Worm (Caenorhabditis elegans) whole organism, young adult: ENCODE results near the gene tctn-1.

Experiments used
- B0035.1 ChIP-seq: sonication (generic microtip); optimal IDR thresholded peaks from 2 replicates; lab custom pipeline; 2016; ENCODE audit warnings: missing genetic modification characterization, mild to moderate bottlenecking, missing compliant biosample characterization, missing genotype, missing genetic modification reagents
- B0261.1 ChIP-seq: sonication (generic microtip); optimal IDR thresholded peaks from 2 replicates; lab custom pipeline; 2016; ENCODE audit warnings: mild to moderate bottlenecking, missing genetic modification characterization, moderate library complexity, missing compliant biosample characterization
- B0336.3 ChIP-seq: fragments of 200-800 bp; sonication (Bioruptor generic); IDR thresholded peaks from 2 replicates; pipeline ENCODE4 v1.3.6; 2022; ENCODE audit warnings: missing genetic modification characterization, missing compliant biosample characterization
- C17E4.6 ChIP-seq: fragments of 200-800 bp; sonication (Bioruptor generic); IDR thresholded peaks from 2 replicates; pipeline ENCODE4 v1.3.6; 2022; ENCODE audit warnings: missing genetic modification reagents, missing genetic modification characterization, missing compliant biosample characterization
- D2030.7 ChIP-seq: fragments of 200-800 bp; sonication (Bioruptor generic); IDR thresholded peaks from 2 replicates; pipeline ENCODE4 v1.3.6; 2022; ENCODE audit warnings: missing genetic modification reagents, missing genetic modification characterization, missing compliant biosample characterization
- F10E7.11 ChIP-seq: sonication (generic microtip); optimal IDR thresholded peaks from 2 replicates; lab custom pipeline; 2017; ENCODE audit warnings: mild to moderate bottlenecking, missing genetic modification characterization, moderate library complexity, missing compliant biosample characterization
- F49E8.2 ChIP-seq: sonication (generic microtip); optimal IDR thresholded peaks from 3 replicates; lab custom pipeline; 2017; ENCODE audit warnings: missing genetic modification characterization, mild to moderate bottlenecking, missing compliant biosample characterization, antibody characterized with exemption, moderate library complexity; ENCODE audit not compliant: insufficient read depth
- F55B11.4 ChIP-seq: sonication (generic microtip); optimal IDR thresholded peaks from 2 replicates; lab custom pipeline; 2016; ENCODE audit warnings: missing compliant biosample characterization, missing genetic modification characterization, borderline replicate concordance; ENCODE audit not compliant: insufficient read depth
- F57C9.4 ChIP-seq: sonication (generic microtip); optimal IDR thresholded peaks from 2 replicates; lab custom pipeline; 2017; ENCODE audit warnings: mild to moderate bottlenecking, missing genetic modification characterization, missing compliant biosample characterization
- K11D2.4 ChIP-seq: fragments of 200-800 bp; sonication (Bioruptor generic); IDR thresholded peaks from 2 replicates; pipeline ENCODE4 v1.3.6; 2022; ENCODE audit warnings: missing genetic modification reagents, missing genetic modification characterization, missing compliant biosample characterization
- T26A5.8 ChIP-seq: sonication (generic microtip); optimal IDR thresholded peaks from 2 replicates; lab custom pipeline; 2016; ENCODE audit warnings: missing genetic modification characterization, missing compliant biosample characterization
- Y53G8AR.9 ChIP-seq: fragments of 200-800 bp; sonication (Bioruptor generic); conservative IDR thresholded peaks from 2 replicates; pipeline ENCODE4 v1.3.6; 2022; ENCODE audit warnings: missing genetic modification reagents, missing genetic modification characterization, missing compliant biosample characterization
- Y79H2A.3 ChIP-seq: fragments of 200-800 bp; sonication (Bioruptor generic); conservative IDR thresholded peaks from 2 replicates; pipeline ENCODE4 v1.3.6; 2022; ENCODE audit warnings: missing genetic modification reagents, missing genetic modification characterization, missing compliant biosample characterization
- aptf-3 ChIP-seq: fragments of 200-800 bp; sonication (Bioruptor generic); IDR thresholded peaks from 2 replicates; pipeline ENCODE4 v1.3.6; 2022; ENCODE audit warnings: missing genetic modification characterization, missing compliant biosample characterization
- athp-1 ChIP-seq: sonication (generic microtip); optimal IDR thresholded peaks from 2 replicates; lab custom pipeline; 2017; ENCODE audit warnings: mild to moderate bottlenecking, missing genetic modification characterization, missing compliant biosample characterization
- attf-5 ChIP-seq: fragments of 200-800 bp; sonication (Bioruptor generic); optimal IDR thresholded peaks from 2 replicates; lab custom pipeline; 2018; ENCODE audit warnings: mild to moderate bottlenecking, missing genetic modification characterization, missing compliant biosample characterization
- attf-6 ChIP-seq: fragments of 200-800 bp; sonication (Bioruptor generic); IDR thresholded peaks from 2 replicates; pipeline ENCODE4 v1.3.6; 2022; ENCODE audit warnings: missing genetic modification reagents, missing genetic modification characterization, missing compliant biosample characterization
- bed-1 ChIP-seq: fragments of 200-800 bp; sonication (Bioruptor generic); IDR thresholded peaks from 2 replicates; pipeline ENCODE4 v1.3.6; 2022; ENCODE audit warnings: missing genetic modification reagents, missing genetic modification characterization, missing compliant biosample characterization
- cebp-1 ChIP-seq, 2 experiments: fragments of 200-800 bp in 1 of 2; sonication (Bioruptor generic) in 1 of 2; sonication (generic microtip) in 1 of 2; IDR thresholded peaks in 1 of 2; optimal IDR thresholded peaks in 1 of 2; 2 replicates each; pipeline versions ENCODE4 v1.3.6 to Lab custom; 2017 to 2022; ENCODE audit warnings: missing compliant biosample characterization in 2 of 2, missing genetic modification characterization in 2 of 2, mild to moderate bottlenecking in 1 of 2, missing genetic modification reagents in 1 of 2, moderate library complexity in 1 of 2
- ceh-100 ChIP-seq: fragments of 200-800 bp; sonication (Bioruptor generic); IDR thresholded peaks from 2 replicates; pipeline ENCODE4 v1.3.6; 2022; ENCODE audit warnings: missing genetic modification reagents, missing genetic modification characterization, missing compliant biosample characterization
- ceh-40 ChIP-seq: fragments of 200-800 bp; sonication (Bioruptor generic); IDR thresholded peaks from 2 replicates; pipeline ENCODE4 v1.3.6; 2022; ENCODE audit warnings: missing genetic modification characterization, missing compliant biosample characterization
- ceh-58 ChIP-seq: fragments of 200-800 bp; sonication (Bioruptor generic); IDR thresholded peaks from 2 replicates; pipeline ENCODE4 v1.3.6; 2022; ENCODE audit warnings: missing genetic modification characterization, missing compliant biosample characterization
- dpl-1 ChIP-seq: fragments of 150-350 bp; optimal IDR thresholded peaks from 2 replicates; lab custom pipeline; 2014; ENCODE audit warnings: missing biosample characterization, missing genetic modification reagents, missing genetic modification characterization
- egl-44 ChIP-seq: fragments of 200-800 bp; sonication (Bioruptor generic); IDR thresholded peaks from 2 replicates; pipeline ENCODE4 v1.3.6; 2022; ENCODE audit warnings: missing genetic modification reagents, missing genetic modification characterization, missing compliant biosample characterization
- egrh-3 ChIP-seq: fragments of 200-800 bp; sonication (Bioruptor generic); IDR thresholded peaks from 2 replicates; pipeline ENCODE4 v1.3.6; 2022; ENCODE audit warnings: missing genetic modification reagents, missing genetic modification characterization, missing compliant biosample characterization
- ets-4 ChIP-seq: fragments of 200-800 bp; sonication (Bioruptor generic); optimal IDR thresholded peaks from 2 replicates; lab custom pipeline; 2018; ENCODE audit warnings: mild to moderate bottlenecking, missing genetic modification characterization, missing compliant biosample characterization
- hsf-1 ChIP-seq: fragments of 200-800 bp; sonication (Bioruptor generic); IDR thresholded peaks from 2 replicates; pipeline ENCODE4 v1.3.6; 2022; ENCODE audit warnings: missing genetic modification reagents, missing genetic modification characterization, missing compliant biosample characterization
- let-607 ChIP-seq, 2 experiments: fragments of 200-800 bp in 1 of 2; sonication (Bioruptor generic) in 1 of 2; sonication (generic microtip) in 1 of 2; optimal IDR thresholded peaks; 2 replicates each; lab custom pipeline; 2016 to 2018; ENCODE audit warnings: mild to moderate bottlenecking in 2 of 2, missing compliant biosample characterization in 2 of 2, missing genetic modification characterization in 2 of 2, moderate library complexity in 2 of 2, missing genotype in 1 of 2
- lin-35 ChIP-seq, 3 experiments: fragments of 150-350 bp in 2 of 3; sonication (generic microtip) in 1 of 3; optimal IDR thresholded peaks; 2 replicates each; lab custom pipeline; 2014 to 2018; ENCODE audit warnings: missing biosample characterization in 3 of 3, missing genetic modification characterization in 3 of 3, missing genetic modification reagents in 3 of 3
- lin-40 ChIP-seq: sonication (generic microtip); optimal IDR thresholded peaks from 2 replicates; lab custom pipeline; 2016; ENCODE audit warnings: missing genetic modification characterization, mild to moderate bottlenecking, missing compliant biosample characterization, missing genotype, missing genetic modification reagents
- madf-8 ChIP-seq: fragments of 200-800 bp; sonication (Bioruptor generic); conservative IDR thresholded peaks from 2 replicates; pipeline ENCODE4 v1.3.6; 2022; ENCODE audit warnings: missing genetic modification reagents, missing genetic modification characterization, missing compliant biosample characterization
- mcd-1 ChIP-seq: fragments of 200-800 bp; sonication (Bioruptor generic); IDR thresholded peaks from 2 replicates; pipeline ENCODE4 v1.3.6; 2022; ENCODE audit warnings: missing genetic modification reagents, missing genetic modification characterization, missing compliant biosample characterization
- mel-28 ChIP-seq: sonication (generic microtip); optimal IDR thresholded peaks from 2 replicates; lab custom pipeline; 2016; ENCODE audit warnings: borderline replicate concordance, mild to moderate bottlenecking, missing genetic modification characterization, missing compliant biosample characterization
- mxl-1 ChIP-seq: sonication (generic microtip); optimal IDR thresholded peaks from 2 replicates; lab custom pipeline; 2016; ENCODE audit warnings: missing genetic modification characterization, missing compliant biosample characterization
- nhr-27 ChIP-seq: fragments of 200-800 bp; sonication (Bioruptor generic); optimal IDR thresholded peaks from 2 replicates; lab custom pipeline; 2018; ENCODE audit warnings: mild to moderate bottlenecking, missing genetic modification characterization, moderate library complexity, missing compliant biosample characterization
- pha-4 ChIP-seq: fragments of 150-350 bp; sonication (generic microtip); optimal IDR thresholded peaks from 2 replicates; lab custom pipeline; 2014; ENCODE audit warnings: missing biosample characterization, missing genetic modification reagents, missing genetic modification characterization
- rec-8 ChIP-seq, 2 experiments: sonication (generic microtip); optimal IDR thresholded peaks; 2 replicates each; lab custom pipeline; 2016; ENCODE audit warnings: mild to moderate bottlenecking in 2 of 2, missing genetic modification characterization in 2 of 2, missing genetic modification reagents in 2 of 2, missing genotype in 2 of 2, missing biosample characterization in 1 of 2, missing compliant biosample characterization in 1 of 2, moderate library complexity in 1 of 2
- snpc-1.1 ChIP-seq: sonication (generic microtip); optimal IDR thresholded peaks from 2 replicates; lab custom pipeline; 2017; ENCODE audit warnings: missing genetic modification characterization, mild to moderate bottlenecking, missing compliant biosample characterization, antibody characterized with exemption, moderate library complexity, missing genotype, missing genetic modification reagents; ENCODE audit not compliant: insufficient read depth
- snpc-1.3 ChIP-seq: sonication (generic microtip); optimal IDR thresholded peaks from 2 replicates; lab custom pipeline; 2017; ENCODE audit warnings: missing genetic modification characterization, mild to moderate bottlenecking, missing compliant biosample characterization, antibody characterized with exemption, moderate library complexity, missing genotype, missing genetic modification reagents; ENCODE audit not compliant: insufficient read depth
- snpc-3.4 ChIP-seq: sonication (generic microtip); optimal IDR thresholded peaks from 2 replicates; lab custom pipeline; 2017; ENCODE audit warnings: missing genetic modification characterization, mild to moderate bottlenecking, missing compliant biosample characterization, antibody characterized with exemption, moderate library complexity, missing genotype, missing genetic modification reagents
- sptf-2 ChIP-seq: fragments of 200-800 bp; sonication (Bioruptor generic); optimal IDR thresholded peaks from 2 replicates; lab custom pipeline; 2018; ENCODE audit warnings: mild to moderate bottlenecking, missing genetic modification characterization, missing compliant biosample characterization
- zfh-2 ChIP-seq: fragments of 200-800 bp; sonication (Bioruptor generic); conservative IDR thresholded peaks from 2 replicates; pipeline ENCODE4 v1.3.6; 2022; ENCODE audit warnings: missing genetic modification reagents, missing genetic modification characterization, missing compliant biosample characterization
- zim-3 ChIP-seq: sonication (generic microtip); optimal IDR thresholded peaks from 2 replicates; lab custom pipeline; 2017; ENCODE audit warnings: mild to moderate bottlenecking, missing genetic modification characterization, moderate library complexity, missing compliant biosample characterization
- ztf-25 ChIP-seq: fragments of 200-800 bp; sonication (Bioruptor generic); IDR thresholded peaks from 2 replicates; pipeline ENCODE4 v1.3.6; 2022; ENCODE audit warnings: missing genetic modification reagents, missing genetic modification characterization, missing compliant biosample characterization
- ztf-28 ChIP-seq: fragments of 200-800 bp; sonication (Bioruptor generic); IDR thresholded peaks from 2 replicates; pipeline ENCODE4 v1.3.6; 2022; ENCODE audit warnings: missing genetic modification reagents, missing genetic modification characterization, missing compliant biosample characterization

tctn-1 gene

DNA sequence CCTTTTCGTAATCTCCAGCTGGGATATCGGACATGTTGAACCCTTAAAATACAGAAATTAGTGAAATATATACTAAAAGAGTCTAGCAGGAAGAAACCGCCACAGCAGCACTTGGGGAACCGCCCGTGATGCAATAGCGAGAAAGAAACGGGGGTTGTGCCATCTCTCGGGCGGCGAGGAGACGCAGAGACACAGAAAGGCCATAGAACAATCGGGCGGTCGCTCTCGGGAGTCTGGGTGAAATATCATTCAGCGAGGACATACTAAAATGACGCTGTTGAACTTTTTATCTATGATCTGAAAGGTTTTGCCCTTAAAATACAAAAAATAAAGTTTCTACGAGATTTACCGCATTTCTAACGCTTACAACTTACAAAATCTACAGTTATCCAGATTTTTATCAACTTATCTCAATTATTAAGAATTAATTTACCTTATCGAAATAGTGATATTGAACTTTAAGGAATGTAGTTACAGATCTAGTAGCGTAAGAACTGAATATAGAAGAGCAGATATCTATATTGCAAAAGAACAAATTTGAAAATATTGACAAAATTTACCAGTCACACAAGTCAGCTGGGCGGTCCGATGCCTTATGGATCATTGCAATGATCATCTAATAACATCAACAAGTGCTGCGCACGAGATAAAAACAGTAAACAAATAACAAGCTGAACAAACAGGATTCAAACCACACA, 925 bp upstream of the tctn-1 start, which contains the start of gene cyc-2.1 (continued):
- TF ChIP-seq athp-1 = peak; percentile 70
- TF ChIP-seq ceh-58 (GFP tag; lab: Robert Waterston, UW) = 0 out of 2 replicates have a peak, but pooled peaks have one; percentile 10
- no peak for TF ChIP-seq bed-1 (GFP tag; lab: Robert Waterston, UW)
- no peak for TF ChIP-seq ztf-25 (GFP tag; lab: Robert Waterston, UW)
- TF ChIP-seq F10E7.11 (tag; lab: Kevin White, UChicago) = no peak
- 0 out of 2 replicates have a peak, but pooled peaks have one; percentile 13 for TF ChIP-seq C17E4.6 (GFP tag; lab: Robert Waterston, UW)
- TF ChIP-seq zim-3 = no peak
- TF ChIP-seq mxl-1 (tag; lab: Kevin White, UChicago) = no peak
- no peak for TF ChIP-seq B0035.1 (tag; lab: Kevin White, UChicago)
- TF ChIP-seq mel-28 (tag; lab: Kevin White, UChicago) = no peak
- no peak for TF ChIP-seq rec-8 (tag; optimal IDR thresholded peaks at IDR 0.05; lab: Kevin White, UChicago)
- peak; percentile 49; the same call in 1 of the 2 replicates for TF ChIP-seq ceh-40 (GFP tag; lab: Robert Waterston, UW)
- TF ChIP-seq aptf-3 (GFP tag; lab: Robert Waterston, UW) = peak; percentile 76; the same call in 1 of the 2 replicates
- no peak for TF ChIP-seq D2030.7
- no peak for TF ChIP-seq T26A5.8 (tag; lab: Kevin White, UChicago)
- no peak for TF ChIP-seq egrh-3 (GFP tag; lab: Robert Waterston, UW)
- TF ChIP-seq attf-5 (GFP tag; lab: Kevin White, UChicago) = peak; percentile 92
- TF ChIP-seq sptf-2 (GFP tag; lab: Kevin White, UChicago) = no peak
- peak; percentile 47 for TF ChIP-seq lin-40
- peak; percentile 38 for TF ChIP-seq ceh-100
- TF ChIP-seq attf-6 (GFP tag; lab: Robert Waterston, UW) = peak; percentile 84
- no peak for TF ChIP-seq Y79H2A.3
- TF ChIP-seq Y53G8AR.9 (GFP tag; lab: Robert Waterston, UW) = peak; percentile 82
- TF ChIP-seq zfh-2 = peak; percentile 93
- TF ChIP-seq hsf-1 = peak; percentile 83
- TF ChIP-seq B0336.3 = peak; percentile 88
- TF ChIP-seq snpc-1.1 (tag; lab: Kevin White, UChicago) = peak; percentile 62
- TF ChIP-seq ets-4 = no peak
- TF ChIP-seq F57C9.4 (tag; lab: Kevin White, UChicago) = no peak
- TF ChIP-seq let-607 (tag; optimal IDR thresholded peaks at IDR 0.05; lab: Kevin White, UChicago) = peak in 1 of 2 experiments; percentile 58
- TF ChIP-seq snpc-3.4 (tag; lab: Kevin White, UChicago) = peak; percentile 92
- peak in 1 of 3 experiments; percentile 51 for TF ChIP-seq lin-35 (GFP tag; optimal IDR thresholded peaks at IDR 0.05; lab: Kevin White, UChicago)
- TF ChIP-seq B0261.1 (tag; lab: Kevin White, UChicago) = peak; percentile 20
- peak; percentile 36 for TF ChIP-seq snpc-1.3 (tag; lab: Kevin White, UChicago)
- TF ChIP-seq F49E8.2 (tag; lab: Kevin White, UChicago) = peak; percentile 90
- TF ChIP-seq K11D2.4 = 0 out of 2 replicates have a peak, but pooled peaks have one; percentile 21
- no peak for TF ChIP-seq ztf-28 (GFP tag; lab: Robert Waterston, UW)
- TF ChIP-seq dpl-1 (GFP tag; lab: Kevin White, UChicago) = no peak
- no peak for TF ChIP-seq pha-4 (tag; lab: Kevin White, UChicago)
- no peak for TF ChIP-seq F55B11.4 (tag; lab: Kevin White, UChicago)
- peak; percentile 81 for TF ChIP-seq mcd-1
- TF ChIP-seq egl-44 = 0 out of 2 replicates have a peak, but pooled peaks have one; percentile 39
- TF ChIP-seq nhr-27 (tag; lab: Kevin White, UChicago) = peak; percentile 55
- TF ChIP-seq cebp-1 (GFP tag; IDR thresholded peaks at IDR 0.05; lab: Robert Waterston, UW) = 0 out of 2 replicates have a peak, but pooled peaks have one; percentile 35
- peak; percentile 82 for TF ChIP-seq cebp-1 (tag; optimal IDR thresholded peaks at IDR 0.05; lab: Kevin White, UChicago)
- no peak for TF ChIP-seq madf-8 (GFP tag; lab: Robert Waterston, UW)
